Worm (Caenorhabditis elegans): ENCODE data around the gene pqn-80.

pqn-80 gene

ce11 chrIII:12583466-12583865, 42.9 kb upstream of the pqn-80 start (continued):
- TF ChIP-seq snpc-4 (GFP tag; optimal IDR thresholded peaks at IDR 0.05): no peak
- peak in 1 of 4 experiments; percentile 27 for TF ChIP-seq snpc-4 (tag; optimal IDR thresholded peaks at IDR 0.05)
- TF ChIP-seq nhr-179 (tag; optimal IDR thresholded peaks at IDR 0.05): no peak
- peak; percentile 86 for TF ChIP-seq K11D2.4 (GFP tag; IDR thresholded peaks at IDR 0.05)
- peak; percentile 59 for TF ChIP-seq lin-54 (GFP tag; optimal IDR thresholded peaks at IDR 0.05)
- TF ChIP-seq athp-1 (tag; optimal IDR thresholded peaks at IDR 0.05): no peak
- no peak for TF ChIP-seq B0035.1 (tag; optimal IDR thresholded peaks at IDR 0.05)
- no peak for TF ChIP-seq bed-1 (GFP tag; IDR thresholded peaks at IDR 0.05)
- TF ChIP-seq cebp-2 (GFP tag; IDR thresholded peaks at IDR 0.05): no peak
- TF ChIP-seq mel-28 (tag; optimal IDR thresholded peaks at IDR 0.05; ENCODE audit: borderline replicate concordance): no peak
- peak; percentile 84 for TF ChIP-seq nfyb-1 (GFP tag; IDR thresholded peaks at IDR 0.05)
- TF ChIP-seq ztf-6 (GFP tag; IDR thresholded peaks at IDR 0.05): no peak
- TF ChIP-seq C17E4.6 (GFP tag; IDR thresholded peaks at IDR 0.05): no peak
- TF ChIP-seq ZK185.1 (tag; optimal IDR thresholded peaks at IDR 0.05; ENCODE audit: poor library complexity, severe bottlenecking): no peak
- no peak for TF ChIP-seq F39B2.1 (GFP tag; IDR thresholded peaks at IDR 0.05)
- no peak for TF ChIP-seq unc-130 (GFP tag; optimal IDR thresholded peaks at IDR 0.05)
- TF ChIP-seq pbrm-1 (GFP tag; IDR thresholded peaks at IDR 0.05): peak; percentile 51; the same call in 1 of the 2 replicates
- TF ChIP-seq hmg-20 (GFP tag; IDR thresholded peaks at IDR 0.05): no peak
- no peak for TF ChIP-seq tlf-1 (GFP tag; optimal IDR thresholded peaks at IDR 0.05)
- peak; percentile 22 for TF ChIP-seq akir-1 (GFP tag; optimal IDR thresholded peaks at IDR 0.05)
- no peak; the same call in 1 of the 2 replicates for TF ChIP-seq Y67H2A.10 (GFP tag; conservative IDR thresholded peaks at IDR 0.05)
- TF ChIP-seq nhr-90 (tag; optimal IDR thresholded peaks at IDR 0.05): no peak
- TF ChIP-seq repo-1 (tag; optimal IDR thresholded peaks at IDR 0.05): no peak
- TF ChIP-seq F57C9.4 (tag; optimal IDR thresholded peaks at IDR 0.05): no peak
- TF ChIP-seq ama-1 (optimal IDR thresholded peaks at IDR 0.05): no peak
- TF ChIP-seq ama-1 (GFP tag; optimal IDR thresholded peaks at IDR 0.05): no peak
- TF ChIP-seq B0019.2 (GFP tag; conservative IDR thresholded peaks at IDR 0.05): no peak
- no peak for TF ChIP-seq F10E7.11 (tag; optimal IDR thresholded peaks at IDR 0.05)
- 0 out of 2 replicates have a peak, but pooled peaks have one; percentile 5 for TF ChIP-seq egrh-3 (GFP tag; IDR thresholded peaks at IDR 0.05)
- no peak for TF ChIP-seq T26A5.8 (tag; optimal IDR thresholded peaks at IDR 0.05)
- no peak for TF ChIP-seq lir-1 (GFP tag; conservative IDR thresholded peaks at IDR 0.05)
- no peak for TF ChIP-seq xnd-1 (tag; optimal IDR thresholded peaks at IDR 0.05)
- peak; percentile 83 for TF ChIP-seq zfh-2 (GFP tag; conservative IDR thresholded peaks at IDR 0.05)
- peak; percentile 82 for TF ChIP-seq C06A6.2 (GFP tag; conservative IDR thresholded peaks at IDR 0.05)
- TF ChIP-seq nfya-2 (GFP tag; IDR thresholded peaks at IDR 0.05): no peak
- peak; percentile 88 for TF ChIP-seq ceh-27 (GFP tag; optimal IDR thresholded peaks at IDR 0.05)
- TF ChIP-seq lag-1 (GFP tag; IDR thresholded peaks at IDR 0.05): no peak
- no peak for TF ChIP-seq sea-2 (GFP tag; IDR thresholded peaks at IDR 0.05)
- TF ChIP-seq efl-1 (GFP tag; optimal IDR thresholded peaks at IDR 0.05): no peak
- peak; percentile 86 for TF ChIP-seq chd-7 (tag; optimal IDR thresholded peaks at IDR 0.05)
- TF ChIP-seq D2030.7 (GFP tag; IDR thresholded peaks at IDR 0.05): no peak
- no peak for TF ChIP-seq him-1 (tag; optimal IDR thresholded peaks at IDR 0.05)
- TF ChIP-seq hmg-1.2 (GFP tag; IDR thresholded peaks at IDR 0.05): peak; percentile 99
- TF ChIP-seq ztf-18 (tag; optimal IDR thresholded peaks at IDR 0.05): no peak
- TF ChIP-seq rec-8 (tag; optimal IDR thresholded peaks at IDR 0.05): no peak
- no peak for TF ChIP-seq madf-8 (GFP tag; conservative IDR thresholded peaks at IDR 0.05)
- TF ChIP-seq dox-1 (GFP tag; IDR thresholded peaks at IDR 0.05): no peak
- no peak for TF ChIP-seq ccch-3 (GFP tag; optimal IDR thresholded peaks at IDR 0.05)
- TF ChIP-seq snpc-1.1 (tag; optimal IDR thresholded peaks at IDR 0.05; ENCODE audit: insufficient read depth): no peak
- no peak for TF ChIP-seq mes-4 (tag; optimal IDR thresholded peaks at IDR 0.05)

Measured in whole organism, young adult.